Fruit fly (Drosophila melanogaster) whole organism: Measurements from ENCODE around the gene CG9503.

ENCODE experiments used
- Dll ChIP-seq: fragments of >200 bp; optimal IDR thresholded peaks from 2 replicates; lab custom pipeline; 2017
- EcR ChIP-seq, 2 experiments: fragments of >200 bp; optimal IDR thresholded peaks; 2 replicates each; lab custom pipeline; 2017; ENCODE audit warnings: missing biosample characterization in 2 of 2, missing genetic modification characterization in 2 of 2, missing genetic modification reagents in 2 of 2
- pan ChIP-seq: fragments of >200 bp; optimal IDR thresholded peaks from 2 replicates; lab custom pipeline; 2017
- psq ChIP-seq: fragments of >200 bp; optimal IDR thresholded peaks from 2 replicates; lab custom pipeline; 2017
- usp ChIP-seq: fragments of >200 bp; optimal IDR thresholded peaks from 2 replicates; lab custom pipeline; 2017; ENCODE audit warnings: missing biosample characterization, missing genetic modification characterization, mixed read lengths

DNA sequence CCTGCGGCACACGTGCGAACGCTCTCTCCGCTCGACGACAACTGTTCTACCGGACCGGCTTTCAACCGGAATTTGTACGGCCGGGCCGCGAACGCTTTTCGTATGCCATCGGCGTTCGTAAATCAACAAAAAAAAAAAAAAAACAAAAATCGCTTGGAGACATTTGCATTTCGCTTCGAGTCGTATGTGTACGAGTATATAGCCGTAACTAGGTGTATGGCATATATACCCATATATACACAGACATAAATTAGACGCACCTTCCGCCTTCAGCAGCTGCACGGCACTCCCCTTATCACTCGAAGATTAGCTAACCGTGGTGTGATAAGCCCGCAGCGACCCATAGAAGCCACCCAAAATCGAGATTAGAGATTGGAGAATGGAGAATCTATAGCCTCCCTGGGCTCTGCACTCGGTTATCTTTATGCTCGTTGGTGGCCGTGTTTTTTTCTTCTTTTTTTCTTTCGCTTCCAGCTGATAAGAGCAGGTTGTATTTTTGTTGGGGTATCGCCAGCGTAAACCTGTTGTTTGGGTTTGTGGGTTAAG, 17.7 kb downstream of the CG9503 start, which contains the start of gene CG9512:
- no peak for TF ChIP-seq psq
- no peak for TF ChIP-seq EcR (GFP tag; optimal IDR thresholded peaks at IDR 0.05; lab: Kevin White, UChicago)
- no peak for TF ChIP-seq Dll (lab: Kevin White, UChicago)
- no peak for TF ChIP-seq usp (GFP tag; lab: Kevin White, UChicago)
- no peak for TF ChIP-seq pan
